Worm (Caenorhabditis elegans): Measurements from ENCODE around the gene lmp-2.

DNA sequence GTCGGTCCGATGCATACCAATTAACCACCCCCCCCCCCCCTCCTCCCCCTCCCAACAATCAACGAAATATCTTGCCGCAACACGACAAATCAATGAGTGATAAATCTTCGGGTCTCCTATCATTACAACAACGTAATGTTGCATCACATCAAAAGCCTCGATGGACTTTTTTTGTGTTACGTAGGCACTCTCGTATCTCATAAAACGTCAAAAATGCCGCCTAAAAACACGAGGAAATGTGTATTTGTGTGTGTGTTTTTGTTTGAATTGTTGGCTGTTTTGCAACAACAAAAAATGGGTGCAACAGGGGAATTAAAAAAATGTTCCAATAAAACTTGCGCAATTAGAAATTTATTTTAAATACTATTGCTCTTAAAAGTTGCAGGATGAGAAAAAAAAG, 41.8 kb downstream of the lmp-2 start:
- TF ChIP-seq ham-2 (GFP tag; optimal IDR thresholded peaks at IDR 0.05) (no peak), unc-62 (GFP tag; optimal IDR thresholded peaks at IDR 0.05) (no peak), mab-5 (tag; optimal IDR thresholded peaks at IDR 0.05) (no peak), bed-3 (GFP tag; optimal IDR thresholded peaks at IDR 0.05) (no peak), lin-13 (tag; optimal IDR thresholded peaks at IDR 0.05) (no peak), mep-1 (tag; optimal IDR thresholded peaks at IDR 0.05) (no peak), unc-120 (tag; optimal IDR thresholded peaks at IDR 0.05; ENCODE audit: poor library complexity, severe bottlenecking) (peak; percentile 11), snpc-4 (tag; optimal IDR thresholded peaks at IDR 0.05) (no peak), nhr-76 (tag; optimal IDR thresholded peaks at IDR 0.05) (no peak), ceh-43 (GFP tag; optimal IDR thresholded peaks at IDR 0.05) (no peak), pha-4 (tag; optimal IDR thresholded peaks at IDR 0.05) (no peak), nhr-28 (tag; optimal IDR thresholded peaks at IDR 0.05) (no peak), ceh-83 (GFP tag; optimal IDR thresholded peaks at IDR 0.05) (no peak), lsy-2 (tag; optimal IDR thresholded peaks at IDR 0.05) (no peak)

Data from whole organism, mixed stage, embryonic.